Worm (Caenorhabditis elegans) whole organism, early embryonic: Measurements from ENCODE around the gene dlg-1.

Experiments
- B0310.2 ChIP-seq: sonication (generic microtip); optimal IDR thresholded peaks from 2 replicates; lab custom pipeline; 2016; ENCODE audit warnings: mild to moderate bottlenecking, missing genetic modification characterization, missing compliant biosample characterization
- F13C5.2 ChIP-seq: sonication (generic microtip); optimal IDR thresholded peaks from 2 replicates; lab custom pipeline; 2017; ENCODE audit warnings: mild to moderate bottlenecking, missing genetic modification characterization, inconsistent platforms, missing compliant biosample characterization
- aly-1 ChIP-seq: sonication (generic microtip); optimal IDR thresholded peaks from 2 replicates; lab custom pipeline; 2016; ENCODE audit warnings: missing genetic modification characterization, missing compliant biosample characterization
- ama-1 ChIP-seq: fragments of 150-350 bp; optimal IDR thresholded peaks from 2 replicates; lab custom pipeline; 2014
- ceh-13 ChIP-seq: fragments of 200-800 bp; sonication (Bioruptor generic); optimal IDR thresholded peaks from 2 replicates; lab custom pipeline; 2018; ENCODE audit warnings: mild to moderate bottlenecking, missing genetic modification characterization, missing compliant biosample characterization
- ceh-36 ChIP-seq: sonication (generic microtip); optimal IDR thresholded peaks from 2 replicates; lab custom pipeline; 2016; ENCODE audit warnings: missing genetic modification characterization, inconsistent platforms, missing compliant biosample characterization
- ets-7 ChIP-seq: sonication (generic microtip); optimal IDR thresholded peaks from 2 replicates; lab custom pipeline; 2016; ENCODE audit warnings: missing genotype, missing genetic modification characterization, missing compliant biosample characterization
- flt-1 ChIP-seq: fragments of 200-800 bp; sonication (Bioruptor generic); IDR thresholded peaks from 2 replicates; pipeline ENCODE4 v1.3.6; 2022; ENCODE audit warnings: missing genetic modification characterization, missing compliant biosample characterization
- hmbx-1 ChIP-seq: sonication (generic microtip); optimal IDR thresholded peaks from 2 replicates; lab custom pipeline; 2016; ENCODE audit warnings: mild to moderate bottlenecking, missing genetic modification characterization, missing compliant biosample characterization
- hmg-4 ChIP-seq: fragments of 200-800 bp; sonication (Bioruptor generic); optimal IDR thresholded peaks from 2 replicates; lab custom pipeline; 2018; ENCODE audit warnings: mild to moderate bottlenecking, missing genetic modification characterization, missing compliant biosample characterization
- hnd-1 ChIP-seq: sonication (generic microtip); optimal IDR thresholded peaks from 2 replicates; lab custom pipeline; 2016; ENCODE audit warnings: missing genetic modification characterization, missing compliant biosample characterization
- pes-1 ChIP-seq: fragments of 200-800 bp; sonication (Bioruptor generic); IDR thresholded peaks from 2 replicates; pipeline ENCODE4 v1.3.6; 2022; ENCODE audit warnings: missing genetic modification reagents, missing genetic modification characterization, missing compliant biosample characterization
- scrt-1 ChIP-seq: fragments of 200-800 bp; sonication (Bioruptor generic); IDR thresholded peaks from 2 replicates; pipeline ENCODE4 v1.3.6; 2022; ENCODE audit warnings: missing genetic modification characterization, missing compliant biosample characterization
- sea-1 ChIP-seq: fragments of 200-800 bp; sonication (Bioruptor generic); conservative IDR thresholded peaks from 2 replicates; pipeline ENCODE4 v1.3.6; 2022; ENCODE audit warnings: missing genetic modification characterization, missing compliant biosample characterization
- tbx-11 ChIP-seq: fragments of 200-800 bp; sonication (Bioruptor generic); IDR thresholded peaks from 2 replicates; pipeline ENCODE4 v1.3.6; 2022; ENCODE audit warnings: missing genetic modification characterization, missing compliant biosample characterization
- tbx-37 ChIP-seq: fragments of 200-800 bp; sonication (Bioruptor generic); conservative IDR thresholded peaks from 2 replicates; pipeline ENCODE4 v1.3.6; 2022; ENCODE audit warnings: missing genetic modification reagents, missing genetic modification characterization, missing compliant biosample characterization
- tra-4 ChIP-seq: sonication (generic microtip); optimal IDR thresholded peaks from 2 replicates; lab custom pipeline; 2017; ENCODE audit warnings: missing genetic modification characterization, missing compliant biosample characterization

Gene dlg-1

DNA sequence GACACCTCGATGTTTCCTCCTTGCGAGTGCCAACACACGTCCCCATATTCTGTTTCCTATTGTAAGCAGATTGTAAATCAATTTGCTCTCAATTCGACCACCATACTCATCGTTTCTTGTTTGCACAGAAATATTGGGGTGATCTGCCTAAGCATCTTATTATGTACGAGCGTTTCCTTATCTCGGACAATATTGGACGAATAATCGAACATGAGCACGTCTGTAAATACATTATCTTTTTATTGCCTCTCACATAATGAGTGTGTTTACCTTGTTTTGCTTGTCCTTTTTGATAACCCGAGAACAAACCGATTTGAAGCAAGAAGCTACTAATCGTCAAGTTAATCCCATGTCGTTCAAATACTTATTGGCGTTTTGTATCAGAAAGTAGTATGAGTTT, 24.4 kb upstream of the dlg-1 start:
- TF ChIP-seq scrt-1 (GFP tag; lab: Robert Waterston, UW) (no peak), tbx-37 (GFP tag; lab: Robert Waterston, UW) (no peak), ceh-13 (GFP tag; lab: Kevin White, UChicago) (no peak), hmg-4 (GFP tag; lab: Kevin White, UChicago) (no peak), tbx-11 (no peak), ceh-36 (no peak), hnd-1 (tag; lab: Kevin White, UChicago) (no peak), ets-7 (no peak), tra-4 (tag; lab: Kevin White, UChicago) (no peak), sea-1 (GFP tag; lab: Robert Waterston, UW) (no peak), flt-1 (GFP tag; lab: Robert Waterston, UW) (no peak)

DNA sequence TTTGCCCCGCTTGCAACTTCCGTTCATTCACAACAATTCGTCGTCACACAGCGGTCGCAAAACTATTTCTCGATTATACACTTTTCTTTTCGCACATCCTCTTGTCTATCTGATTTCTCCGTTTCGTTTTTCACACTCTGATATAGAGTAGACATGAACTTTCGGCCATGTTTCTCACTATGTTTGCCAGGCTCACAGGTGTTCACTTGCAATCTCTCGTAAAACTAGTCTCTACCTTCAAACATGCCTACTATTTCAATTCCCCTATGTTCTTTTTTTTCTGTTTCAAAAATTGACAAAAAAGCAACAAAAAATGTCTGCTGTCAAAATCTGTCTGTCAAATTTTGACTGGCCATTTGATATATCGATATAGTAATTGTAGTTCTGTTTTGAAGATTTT, 22.3 kb upstream of the dlg-1 start:
- no peak for TF ChIP-seq F13C5.2 (tag; lab: Kevin White, UChicago)
- TF ChIP-seq ceh-36, result no peak
- TF ChIP-seq ets-7, result no peak
- no peak for TF ChIP-seq B0310.2 (tag; lab: Kevin White, UChicago)
- TF ChIP-seq hmbx-1, result no peak
- no peak for TF ChIP-seq tbx-11
- no peak for TF ChIP-seq ama-1 (lab: Kevin White, UChicago)
- no peak for TF ChIP-seq sea-1 (GFP tag; lab: Robert Waterston, UW)
- no peak for TF ChIP-seq pes-1 (GFP tag; lab: Robert Waterston, UW)
- TF ChIP-seq aly-1 (tag; lab: Kevin White, UChicago), result no peak
- no peak for TF ChIP-seq ceh-13 (GFP tag; lab: Kevin White, UChicago)
- TF ChIP-seq hnd-1 (tag; lab: Kevin White, UChicago), result no peak
- TF ChIP-seq scrt-1 (GFP tag; lab: Robert Waterston, UW), result no peak
- no peak for TF ChIP-seq hmg-4 (GFP tag; lab: Kevin White, UChicago)
- TF ChIP-seq flt-1 (GFP tag; lab: Robert Waterston, UW), result no peak
- TF ChIP-seq tra-4 (tag; lab: Kevin White, UChicago), result no peak
- TF ChIP-seq tbx-37 (GFP tag; lab: Robert Waterston, UW), result no peak

- no peak for TF ChIP-seq tbx-37 (GFP tag; lab: Robert Waterston, UW)
- TF ChIP-seq ets-7, result no peak
- no peak for TF ChIP-seq pes-1 (GFP tag; lab: Robert Waterston, UW)
- TF ChIP-seq hnd-1 (tag; lab: Kevin White, UChicago), result no peak
- no peak for TF ChIP-seq ceh-13 (GFP tag; lab: Kevin White, UChicago)
- no peak for TF ChIP-seq ceh-36
- TF ChIP-seq scrt-1 (GFP tag; lab: Robert Waterston, UW), result no peak
- no peak for TF ChIP-seq B0310.2 (tag; lab: Kevin White, UChicago)
- TF ChIP-seq aly-1 (tag; lab: Kevin White, UChicago), result no peak
- no peak for TF ChIP-seq F13C5.2 (tag; lab: Kevin White, UChicago)
Observed at ce11 chrX:5458043-5458442, 21.5 kb upstream of the dlg-1 start.

- TF ChIP-seq aly-1 (tag; lab: Kevin White, UChicago) (no peak), tbx-11 (no peak), tra-4 (tag; lab: Kevin White, UChicago) (no peak), B0310.2 (tag; lab: Kevin White, UChicago) (no peak), ceh-36 (no peak), hmg-4 (GFP tag; lab: Kevin White, UChicago) (no peak), ceh-13 (GFP tag; lab: Kevin White, UChicago) (no peak), sea-1 (GFP tag; lab: Robert Waterston, UW) (no peak), hmbx-1 (no peak), ets-7 (no peak), F13C5.2 (tag; lab: Kevin White, UChicago) (no peak), flt-1 (GFP tag; lab: Robert Waterston, UW) (no peak), pes-1 (GFP tag; lab: Robert Waterston, UW) (no peak), hnd-1 (tag; lab: Kevin White, UChicago) (no peak), tbx-37 (GFP tag; lab: Robert Waterston, UW) (no peak), scrt-1 (GFP tag; lab: Robert Waterston, UW) (no peak), ama-1 (lab: Kevin White, UChicago) (no peak)
Observed at ce11 chrX:5458750-5459149, 20.8 kb upstream of the dlg-1 start.

ce11 chrX:5460930-5461329, 18.6 kb upstream of the dlg-1 start, which contains the start of gene ddr-1:
Gene ddr-1, plus strand, starts transcription at chrX:5461230.
- TF ChIP-seq ceh-36 (no peak), tbx-11 (no peak), ama-1 (lab: Kevin White, UChicago) (no peak), sea-1 (GFP tag; lab: Robert Waterston, UW) (no peak), hnd-1 (tag; lab: Kevin White, UChicago) (no peak), tbx-37 (GFP tag; lab: Robert Waterston, UW) (no peak), pes-1 (GFP tag; lab: Robert Waterston, UW) (no peak), hmg-4 (GFP tag; lab: Kevin White, UChicago) (no peak), aly-1 (tag; lab: Kevin White, UChicago) (no peak), F13C5.2 (tag; lab: Kevin White, UChicago) (no peak)

DNA sequence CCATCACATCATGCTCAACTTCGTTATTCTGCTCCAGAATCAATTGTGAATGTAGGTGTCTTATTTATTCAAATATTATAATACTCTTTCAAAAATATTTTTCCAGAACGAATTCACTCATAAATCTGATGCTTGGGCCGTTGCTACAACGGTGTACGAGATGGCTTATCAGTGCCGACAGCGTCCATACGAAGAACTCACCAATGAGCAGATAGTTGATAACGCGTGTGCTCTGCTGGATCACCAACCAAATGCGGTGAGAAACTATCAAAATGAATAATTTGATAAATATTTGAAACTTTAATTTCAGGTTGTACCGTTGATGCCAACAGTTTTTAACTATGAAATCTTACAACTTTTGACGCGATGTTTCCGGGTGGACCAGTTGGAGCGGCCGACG, 13.9 kb upstream of the dlg-1 start:
- TF ChIP-seq tbx-37 (GFP tag; lab: Robert Waterston, UW), result no peak
- no peak for TF ChIP-seq hmbx-1
- no peak for TF ChIP-seq hmg-4 (GFP tag; lab: Kevin White, UChicago)
- TF ChIP-seq pes-1 (GFP tag; lab: Robert Waterston, UW), result no peak
- no peak for TF ChIP-seq F13C5.2 (tag; lab: Kevin White, UChicago)
- TF ChIP-seq sea-1 (GFP tag; lab: Robert Waterston, UW), result no peak
- no peak for TF ChIP-seq hnd-1 (tag; lab: Kevin White, UChicago)
- no peak for TF ChIP-seq ets-7
- TF ChIP-seq tbx-11, result no peak
- no peak for TF ChIP-seq tra-4 (tag; lab: Kevin White, UChicago)
- no peak for TF ChIP-seq ama-1 (lab: Kevin White, UChicago)
- no peak for TF ChIP-seq scrt-1 (GFP tag; lab: Robert Waterston, UW)
- no peak for TF ChIP-seq ceh-13 (GFP tag; lab: Kevin White, UChicago)
- TF ChIP-seq B0310.2 (tag; lab: Kevin White, UChicago), result no peak
- TF ChIP-seq flt-1 (GFP tag; lab: Robert Waterston, UW), result no peak
- TF ChIP-seq aly-1 (tag; lab: Kevin White, UChicago), result no peak
- TF ChIP-seq ceh-36, result no peak

ce11 chrX:5466149-5466548, 13.4 kb upstream of the dlg-1 start:
- TF ChIP-seq aly-1 (tag; lab: Kevin White, UChicago), result no peak
- no peak for TF ChIP-seq ceh-13 (GFP tag; lab: Kevin White, UChicago)
- TF ChIP-seq flt-1 (GFP tag; lab: Robert Waterston, UW), result no peak
- no peak for TF ChIP-seq hmg-4 (GFP tag; lab: Kevin White, UChicago)
- TF ChIP-seq pes-1 (GFP tag; lab: Robert Waterston, UW), result no peak
- TF ChIP-seq scrt-1 (GFP tag; lab: Robert Waterston, UW), result no peak
- no peak for TF ChIP-seq tra-4 (tag; lab: Kevin White, UChicago)
- TF ChIP-seq B0310.2 (tag; lab: Kevin White, UChicago), result no peak
- TF ChIP-seq ets-7, result no peak
- no peak for TF ChIP-seq sea-1 (GFP tag; lab: Robert Waterston, UW)
- no peak for TF ChIP-seq F13C5.2 (tag; lab: Kevin White, UChicago)
- TF ChIP-seq ceh-36, result no peak
